Worm (Caenorhabditis elegans) whole organism, L4 larva: Measurements from ENCODE around the gene T01H3.5.

ENCODE experiments used
- R02D3.7 ChIP-seq: fragments of 150-350 bp; sonication (generic microtip); optimal IDR thresholded peaks from 3 replicates; lab custom pipeline; 2014; ENCODE audit warnings: missing biosample characterization, missing genetic modification characterization
- aha-1 ChIP-seq: fragments of 150-350 bp; peaks from one replicate; lab custom pipeline; 2014; ENCODE audit warnings: missing biosample characterization, missing genetic modification characterization
- ama-1 ChIP-seq: fragments of 150-350 bp; optimal IDR thresholded peaks from 2 replicates; lab custom pipeline; 2014; ENCODE audit warnings: inconsistent platforms, mixed read lengths
- ces-1 ChIP-seq: fragments of 150-350 bp; sonication (generic microtip); optimal IDR thresholded peaks from 4 replicates; lab custom pipeline; 2014; ENCODE audit warnings: missing biosample characterization, missing genetic modification reagents, missing genetic modification characterization
- mes-2 ChIP-seq: sonication (generic microtip); optimal IDR thresholded peaks from 2 replicates; lab custom pipeline; 2016; ENCODE audit warnings: missing genotype, mild to moderate bottlenecking, missing genetic modification characterization, missing compliant biosample characterization; ENCODE audit not compliant: poor library complexity, severe bottlenecking
- nhr-76 ChIP-seq: fragments of 150-350 bp; optimal IDR thresholded peaks from 2 replicates; lab custom pipeline; 2014; ENCODE audit warnings: missing biosample characterization, missing genetic modification characterization

DNA sequence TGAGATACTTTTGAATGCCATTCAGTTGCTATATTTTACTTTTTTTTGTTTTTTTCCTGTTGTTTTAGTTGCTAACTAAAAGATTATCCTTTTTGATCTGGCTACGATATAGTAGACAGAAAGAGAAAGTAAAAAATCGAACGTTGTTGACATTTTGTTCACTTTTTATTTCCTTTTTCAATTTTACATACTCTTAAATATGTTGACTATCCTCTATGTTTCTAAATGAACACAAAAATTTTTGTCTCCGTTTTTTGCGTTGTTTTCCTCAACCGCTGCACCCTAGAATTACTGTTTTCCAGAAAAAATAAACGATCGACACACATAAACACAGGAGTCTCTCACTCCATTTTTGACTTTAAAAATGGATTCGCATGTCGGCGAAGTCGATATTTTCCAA lies 37.4 kb upstream of the T01H3.5 start, which contains the start of gene klp-3:
- no peak for TF ChIP-seq ces-1 (GFP tag; lab: Kevin White, UChicago)
- no peak for TF ChIP-seq mes-2 (tag; lab: Kevin White, UChicago)
- TF ChIP-seq nhr-76 (tag; lab: Kevin White, UChicago), result no peak
- no peak for TF ChIP-seq aha-1 (tag; lab: Kevin White, UChicago)
- no peak for TF ChIP-seq ama-1 (lab: Kevin White, UChicago)
- no peak for TF ChIP-seq R02D3.7 (tag; lab: Kevin White, UChicago)
